Worm (Caenorhabditis elegans) whole organism, L2 larva: Measurements from ENCODE around the gene rbf-1.

Source experiments
- R02D3.7 ChIP-seq: fragments of 150-350 bp; optimal IDR thresholded peaks from 2 replicates; lab custom pipeline; 2014; ENCODE audit warnings: missing biosample characterization, missing genetic modification characterization
- ama-1 ChIP-seq: fragments of 150-350 bp; optimal IDR thresholded peaks from 2 replicates; lab custom pipeline; 2018; ENCODE audit warnings: inconsistent platforms
- ceh-82 ChIP-seq: fragments of 150-350 bp; optimal IDR thresholded peaks from 2 replicates; lab custom pipeline; 2014; ENCODE audit warnings: missing biosample characterization, missing genetic modification characterization
- crh-2 ChIP-seq: sonication (generic microtip); optimal IDR thresholded peaks from 2 replicates; lab custom pipeline; 2017; ENCODE audit warnings: missing biosample characterization, missing genetic modification characterization
- dmd-4 ChIP-seq: sonication (generic microtip); optimal IDR thresholded peaks from 2 replicates; lab custom pipeline; 2017; ENCODE audit warnings: missing biosample characterization, missing genetic modification characterization
- egl-27 ChIP-seq: sonication (generic microtip); optimal IDR thresholded peaks from 3 replicates; lab custom pipeline; 2017; ENCODE audit warnings: missing biosample characterization, missing genetic modification reagents, missing genetic modification characterization
- gmeb-1 ChIP-seq: fragments of 150-350 bp; optimal IDR thresholded peaks from 2 replicates; lab custom pipeline; 2014; ENCODE audit warnings: missing biosample characterization, missing genetic modification characterization
- mdl-1 ChIP-seq, 2 experiments: fragments of 150-350 bp in 1 of 2; sonication (generic microtip) in 1 of 2; optimal IDR thresholded peaks; 2 replicates each; lab custom pipeline; 2017; ENCODE audit warnings: missing biosample characterization in 2 of 2, missing genetic modification characterization in 2 of 2
- nhr-12 ChIP-seq: fragments of 150-350 bp; optimal IDR thresholded peaks from 2 replicates; lab custom pipeline; 2014; ENCODE audit warnings: missing biosample characterization, missing genetic modification characterization
- nhr-129 ChIP-seq: fragments of 150-350 bp; optimal IDR thresholded peaks from 2 replicates; lab custom pipeline; 2014; ENCODE audit warnings: missing biosample characterization, missing genetic modification characterization
- nhr-23 ChIP-seq: fragments of 150-350 bp; optimal IDR thresholded peaks from 2 replicates; lab custom pipeline; 2014; ENCODE audit warnings: missing biosample characterization, missing genetic modification reagents, missing genetic modification characterization
- nhr-6 ChIP-seq: fragments of 150-350 bp; optimal IDR thresholded peaks from 2 replicates; lab custom pipeline; 2014; ENCODE audit warnings: missing biosample characterization, missing genetic modification characterization
- peb-1 ChIP-seq: fragments of 150-350 bp; optimal IDR thresholded peaks from 2 replicates; lab custom pipeline; 2014; ENCODE audit warnings: missing biosample characterization, missing genetic modification characterization
- sma-9 ChIP-seq, 2 experiments: fragments of 150-350 bp in 1 of 2; sonication (generic microtip) in 1 of 2; optimal IDR thresholded peaks; 2 replicates each; lab custom pipeline; 2014 to 2016; ENCODE audit warnings: missing genetic modification characterization in 2 of 2, mild to moderate bottlenecking in 1 of 2, missing biosample characterization in 1 of 2, missing compliant biosample characterization in 1 of 2, missing genetic modification reagents in 1 of 2, moderate library complexity in 1 of 2
- unc-39 ChIP-seq: fragments of 150-350 bp; optimal IDR thresholded peaks from 2 replicates; lab custom pipeline; 2014; ENCODE audit warnings: missing biosample characterization, missing genetic modification characterization
- unc-62 ChIP-seq: fragments of 150-350 bp; optimal IDR thresholded peaks from 2 replicates; lab custom pipeline; 2014; ENCODE audit warnings: missing biosample characterization, missing genetic modification reagents, missing genetic modification characterization
- ztf-1 ChIP-seq: fragments of 200-800 bp; sonication (Bioruptor generic); conservative IDR thresholded peaks from 2 replicates; pipeline ENCODE4 v1.3.6; 2022; ENCODE audit warnings: missing genetic modification characterization, missing compliant biosample characterization
- ztf-11 ChIP-seq: sonication (generic microtip); optimal IDR thresholded peaks from 2 replicates; lab custom pipeline; 2017; ENCODE audit warnings: missing biosample characterization, missing genetic modification characterization
- ztf-4 ChIP-seq: fragments of 150-350 bp; optimal IDR thresholded peaks from 2 replicates; lab custom pipeline; 2014; ENCODE audit warnings: missing biosample characterization, missing genetic modification characterization

The rbf-1 gene

DNA sequence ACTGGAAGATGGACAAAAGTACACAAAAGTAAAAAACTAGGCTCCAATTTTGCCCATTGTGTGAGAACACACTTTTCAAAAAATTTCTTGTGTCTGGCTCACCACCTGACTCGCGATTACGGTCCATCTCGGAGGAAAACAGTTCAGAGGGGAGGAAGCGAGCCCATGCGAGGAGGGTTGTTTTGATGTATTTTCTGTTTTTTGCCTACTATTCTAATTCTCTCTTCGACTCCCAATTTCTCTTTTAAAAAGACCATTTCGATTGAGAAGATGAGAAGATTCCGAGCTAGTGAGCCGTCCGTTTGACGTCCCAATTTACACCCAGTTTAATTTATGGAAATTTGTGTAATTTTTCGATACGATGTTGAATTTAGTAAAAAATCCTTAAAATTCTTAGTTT, 71.1 kb downstream of the rbf-1 start:
- TF ChIP-seq gmeb-1 (tag; lab: Kevin White, UChicago) (no peak), ztf-11 (tag; lab: Kevin White, UChicago) (no peak), unc-39 (tag; lab: Kevin White, UChicago) (no peak), egl-27 (no peak), peb-1 (tag; lab: Kevin White, UChicago) (no peak), nhr-12 (tag; lab: Kevin White, UChicago) (no peak), ztf-4 (no peak), ceh-82 (tag; lab: Kevin White, UChicago) (no peak), ama-1 (lab: Kevin White, UChicago) (no peak), nhr-23 (tag; lab: Kevin White, UChicago) (no peak), unc-62 (no peak), nhr-6 (no peak), crh-2 (tag; lab: Kevin White, UChicago) (no peak)

DNA sequence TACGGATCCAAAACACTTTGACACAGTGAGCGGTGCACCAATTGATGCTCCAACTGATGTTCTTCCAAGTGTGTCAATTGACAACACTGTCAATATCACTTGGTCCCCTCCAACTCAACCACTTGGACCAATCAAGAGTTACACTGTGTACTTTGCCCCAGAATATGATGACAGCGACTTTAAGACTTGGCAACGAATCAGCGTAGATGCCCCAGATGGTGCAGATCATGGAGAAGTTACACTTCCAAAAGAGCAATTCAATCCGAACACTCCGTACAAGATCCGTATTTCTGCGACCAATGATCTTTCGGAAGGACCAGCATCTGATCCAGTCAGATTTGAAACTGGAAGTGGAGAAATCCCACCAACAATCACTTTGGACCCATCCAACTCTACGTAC, 77.1 kb downstream of the rbf-1 start:
- TF ChIP-seq ztf-1 (no peak), dmd-4 (tag; lab: Kevin White, UChicago) (no peak), sma-9 (GFP tag; optimal IDR thresholded peaks at IDR 0.05; lab: Kevin White, UChicago) (no peak), sma-9 (tag; optimal IDR thresholded peaks at IDR 0.05; lab: Kevin White, UChicago) (no peak), R02D3.7 (tag; lab: Kevin White, UChicago) (no peak), nhr-23 (tag; lab: Kevin White, UChicago) (no peak), mdl-1 (tag; optimal IDR thresholded peaks at IDR 0.05; lab: Kevin White, UChicago) (no peak), nhr-129 (no peak)
